Worm (Caenorhabditis elegans): Measurements from ENCODE around the gene F59A6.4.

ce11 chrII:5018578-5018977, 13.7 kb downstream of the F59A6.4 start:
- TF ChIP-seq W03F9.2 (tag; optimal IDR thresholded peaks at IDR 0.05) (no peak), him-1 (tag; optimal IDR thresholded peaks at IDR 0.05) (no peak)
